Worm (Caenorhabditis elegans): ENCODE measurements around the gene pqn-31.

ce11 chrV:9146196-9146595 lies 36.8 kb downstream of the pqn-31 start:
- TF ChIP-seq fos-1 (tag; optimal IDR thresholded peaks at IDR 0.05), result peak; percentile 16
- TF ChIP-seq ztf-4 (tag; optimal IDR thresholded peaks at IDR 0.05), result no peak
- TF ChIP-seq elt-3 (tag; optimal IDR thresholded peaks at IDR 0.05), result no peak

Measured in whole organism, L2 larva.